Worm (Caenorhabditis elegans) whole organism, late embryonic: Measurements from ENCODE around the gene W08A12.2.

Experiments
- C38D4.7 ChIP-seq: fragments of 200-800 bp; sonication (Bioruptor generic); optimal IDR thresholded peaks from 2 replicates; lab custom pipeline; 2018; ENCODE audit warnings: mild to moderate bottlenecking, missing genetic modification characterization, moderate library complexity, missing compliant biosample characterization
- K09A11.1 ChIP-seq: sonication (generic microtip); optimal IDR thresholded peaks from 2 replicates; lab custom pipeline; 2017; ENCODE audit warnings: antibody characterized with exemption, mild to moderate bottlenecking, missing genetic modification characterization, missing compliant biosample characterization; ENCODE audit not compliant: insufficient read depth
- ceh-45 ChIP-seq: fragments of 200-800 bp; sonication (Bioruptor generic); IDR thresholded peaks from 2 replicates; pipeline ENCODE4 v1.3.6; 2022; ENCODE audit warnings: missing genetic modification reagents, missing genetic modification characterization, missing compliant biosample characterization
- ceh-48 ChIP-seq: sonication (generic microtip); optimal IDR thresholded peaks from 2 replicates; lab custom pipeline; 2016; ENCODE audit warnings: missing genetic modification characterization, inconsistent platforms, missing compliant biosample characterization
- dmd-4 ChIP-seq: sonication (generic microtip); optimal IDR thresholded peaks from 2 replicates; lab custom pipeline; 2016; ENCODE audit warnings: borderline replicate concordance, missing genetic modification characterization, missing compliant biosample characterization
- dve-1 ChIP-seq: sonication (generic microtip); optimal IDR thresholded peaks from 2 replicates; lab custom pipeline; 2017; ENCODE audit warnings: antibody characterized with exemption, mild to moderate bottlenecking, missing genetic modification characterization, missing compliant biosample characterization
- elt-2 ChIP-seq: sonication (generic microtip); optimal IDR thresholded peaks from 2 replicates; lab custom pipeline; 2016; ENCODE audit warnings: missing genetic modification reagents, missing genetic modification characterization, missing compliant biosample characterization
- fkh-10 ChIP-seq: fragments of 150-350 bp; optimal IDR thresholded peaks from 2 replicates; lab custom pipeline; 2014; ENCODE audit warnings: missing biosample characterization, missing genetic modification reagents, missing genetic modification characterization
- gmeb-2 ChIP-seq: sonication (generic microtip); optimal IDR thresholded peaks from 2 replicates; lab custom pipeline; 2016; ENCODE audit warnings: missing genetic modification characterization, inconsistent platforms, missing compliant biosample characterization
- pha-4 ChIP-seq: fragments of 150-350 bp; optimal IDR thresholded peaks from 2 replicates; lab custom pipeline; 2018; ENCODE audit warnings: missing biosample characterization, missing genetic modification reagents, missing genetic modification characterization
- rnt-1 ChIP-seq: sonication (generic microtip); optimal IDR thresholded peaks from 2 replicates; lab custom pipeline; 2016; ENCODE audit warnings: missing genetic modification characterization, missing compliant biosample characterization

- no peak for TF ChIP-seq C38D4.7 (GFP tag; lab: Kevin White, UChicago)
- TF ChIP-seq gmeb-2 (tag; lab: Kevin White, UChicago) = no peak
- TF ChIP-seq pha-4 (tag; lab: Kevin White, UChicago) = no peak
- TF ChIP-seq fkh-10 (GFP tag; lab: Kevin White, UChicago) = no peak
- TF ChIP-seq ceh-48 (tag; lab: Kevin White, UChicago) = no peak
- TF ChIP-seq dmd-4 (tag; lab: Kevin White, UChicago) = no peak
- no peak for TF ChIP-seq elt-2 (tag; lab: Kevin White, UChicago)
- no peak for TF ChIP-seq rnt-1 (tag; lab: Kevin White, UChicago)
- TF ChIP-seq dve-1 (tag; lab: Kevin White, UChicago) = no peak
- TF ChIP-seq K09A11.1 (tag; lab: Kevin White, UChicago) = no peak
- TF ChIP-seq ceh-45 (GFP tag; lab: Robert Waterston, UW) = no peak
Observed at ce11 chrV:3647862-3648261, 37.8 kb downstream of the W08A12.2 start, which contains the start of gene F59B1.10.
